Fruit fly (Drosophila melanogaster) whole organism, embryonic: ENCODE results near the gene SIFaR.

ENCODE experiments used
- Abd-B ChIP-seq: fragments of 200-800 bp; sonication (Bioruptor generic); optimal IDR thresholded peaks from 2 replicates; lab custom pipeline; 2018; ENCODE audit warnings: missing biosample characterization, mild to moderate bottlenecking, missing genetic modification characterization, moderate library complexity
- Aef1 ChIP-seq: fragments of 200-800 bp; sonication (Bioruptor generic); IDR thresholded peaks from 3 replicates; pipeline ENCODE4 v1.3.6; 2022; ENCODE audit warnings: missing biosample characterization, missing genetic modification characterization
- Bgb ChIP-seq: fragments of 200-800 bp; sonication (Bioruptor generic); IDR thresholded peaks from 2 replicates; pipeline ENCODE4 v1.3.6; 2022; ENCODE audit warnings: missing biosample characterization, missing genetic modification characterization; ENCODE audit not compliant: partially characterized antibody
- CG10267 ChIP-seq: fragments of 200-800 bp; sonication (Bioruptor generic); optimal IDR thresholded peaks from 2 replicates; lab custom pipeline; 2018; ENCODE audit warnings: missing biosample characterization, mild to moderate bottlenecking, missing genetic modification characterization, moderate library complexity
- CG10321 ChIP-seq: fragments of 200-800 bp; sonication (Bioruptor generic); IDR thresholded peaks from 2 replicates; pipeline ENCODE4 v1.3.6; 2022; ENCODE audit warnings: missing biosample characterization, missing genetic modification characterization
- CG12155 ChIP-seq: fragments of 200-800 bp; sonication (Bioruptor generic); optimal IDR thresholded peaks from 3 replicates; lab custom pipeline; 2016; ENCODE audit warnings: missing biosample characterization, missing genetic modification characterization
- CG12942 ChIP-seq: fragments of 200-800 bp; sonication (Bioruptor generic); optimal IDR thresholded peaks from 3 replicates; lab custom pipeline; 2016; ENCODE audit warnings: missing biosample characterization, missing genetic modification characterization
- CG14014 ChIP-seq: fragments of 200-800 bp; sonication (Bioruptor generic); IDR thresholded peaks from 2 replicates; pipeline ENCODE4 v1.3.6; 2022; ENCODE audit warnings: missing biosample characterization, missing genetic modification characterization
- CG14667 ChIP-seq: fragments of 200-800 bp; sonication (Bioruptor generic); IDR thresholded peaks from 2 replicates; pipeline ENCODE4 v1.3.6; 2022; ENCODE audit warnings: missing biosample characterization, missing genetic modification characterization
- CG15479 ChIP-seq: fragments of 200-800 bp; sonication (Bioruptor generic); optimal IDR thresholded peaks from 3 replicates; lab custom pipeline; 2019; ENCODE audit warnings: missing biosample characterization, mild to moderate bottlenecking, missing genetic modification characterization, moderate library complexity
- CG15601 ChIP-seq: fragments of 200-800 bp; sonication (Bioruptor generic); optimal IDR thresholded peaks from 3 replicates; lab custom pipeline; 2019; ENCODE audit warnings: missing biosample characterization, mild to moderate bottlenecking, missing genetic modification characterization, moderate library complexity
- CG1602 ChIP-seq: fragments of 200-800 bp; sonication (Bioruptor generic); optimal IDR thresholded peaks from 3 replicates; lab custom pipeline; 2016; ENCODE audit warnings: missing biosample characterization, missing genetic modification characterization
- CG17829 ChIP-seq: fragments of 200-800 bp; optimal IDR thresholded peaks from 2 replicates; lab custom pipeline; 2019; ENCODE audit warnings: missing biosample characterization, mild to moderate bottlenecking, missing genetic modification characterization, moderate library complexity
- CG18599 ChIP-seq: fragments of 200-800 bp; sonication (Bioruptor generic); optimal IDR thresholded peaks from 3 replicates; lab custom pipeline; 2017; ENCODE audit warnings: missing biosample characterization, missing genetic modification characterization, mild to moderate bottlenecking, moderate library complexity, missing genetic modification reagents
- CG2712 ChIP-seq: fragments of 200-800 bp; optimal IDR thresholded peaks from 3 replicates; lab custom pipeline; 2019; ENCODE audit warnings: missing biosample characterization, mild to moderate bottlenecking, missing genetic modification characterization, moderate library complexity
- CG30431 ChIP-seq: fragments of 200-800 bp; sonication (Bioruptor generic); optimal IDR thresholded peaks from 2 replicates; lab custom pipeline; 2017; ENCODE audit warnings: missing biosample characterization, missing genetic modification characterization
- CG3995 ChIP-seq: fragments of 200-800 bp; sonication (Bioruptor generic); optimal IDR thresholded peaks from 3 replicates; lab custom pipeline; 2016; ENCODE audit warnings: missing biosample characterization, missing genetic modification characterization
- CG8359 ChIP-seq: fragments of 200-800 bp; sonication (Bioruptor generic); optimal IDR thresholded peaks from 2 replicates; lab custom pipeline; 2017; ENCODE audit warnings: missing biosample characterization, mild to moderate bottlenecking, missing genetic modification characterization, borderline replicate concordance
- CG8478 ChIP-seq: fragments of >200 bp; optimal IDR thresholded peaks from 2 replicates; lab custom pipeline; 2018
- CG8924 ChIP-seq: fragments of 200-800 bp; optimal IDR thresholded peaks from 3 replicates; lab custom pipeline; 2019; ENCODE audit warnings: missing biosample characterization, mild to moderate bottlenecking, missing genetic modification characterization, moderate library complexity
- CoRest ChIP-seq: fragments of 200-800 bp; sonication (Bioruptor generic); optimal IDR thresholded peaks from 3 replicates; lab custom pipeline; 2018; ENCODE audit warnings: missing biosample characterization, mild to moderate bottlenecking, missing genetic modification characterization, moderate library complexity
- Elba2 ChIP-seq: fragments of 200-800 bp; sonication (Bioruptor generic); optimal IDR thresholded peaks from 3 replicates; lab custom pipeline; 2016; ENCODE audit warnings: missing biosample characterization, missing genetic modification characterization
- Fer3 ChIP-seq: fragments of 200-800 bp; sonication (Bioruptor generic); optimal IDR thresholded peaks from 2 replicates; lab custom pipeline; 2018; ENCODE audit warnings: missing biosample characterization, mild to moderate bottlenecking, missing genetic modification characterization, moderate library complexity
- H2.0 ChIP-seq: fragments of 200-800 bp; sonication (Bioruptor generic); IDR thresholded peaks from 2 replicates; pipeline ENCODE4 v1.3.6; 2022; ENCODE audit warnings: missing biosample characterization, missing genetic modification characterization
- Hand ChIP-seq: fragments of 200-800 bp; sonication (Bioruptor generic); optimal IDR thresholded peaks from 2 replicates; lab custom pipeline; 2017; ENCODE audit warnings: mild to moderate bottlenecking, missing biosample characterization, missing genetic modification reagents, missing genetic modification characterization
- HmgZ ChIP-seq: fragments of 200-800 bp; sonication (Bioruptor generic); optimal IDR thresholded peaks from 2 replicates; lab custom pipeline; 2018; ENCODE audit warnings: missing biosample characterization, mild to moderate bottlenecking, missing genetic modification characterization
- NC2β ChIP-seq: fragments of 200-800 bp; sonication (Bioruptor generic); optimal IDR thresholded peaks from 2 replicates; lab custom pipeline; 2016; ENCODE audit warnings: missing biosample characterization, missing genetic modification characterization
- Opbp ChIP-seq: fragments of 200-800 bp; sonication (Bioruptor generic); IDR thresholded peaks from 3 replicates; pipeline ENCODE4 v1.3.6; 2022; ENCODE audit warnings: missing biosample characterization, missing genetic modification characterization; ENCODE audit not compliant: partially characterized antibody
- Six4 ChIP-seq: fragments of 200-800 bp; sonication (Bioruptor generic); optimal IDR thresholded peaks from 2 replicates; lab custom pipeline; 2016; ENCODE audit warnings: missing biosample characterization, missing genetic modification characterization
- Ssrp ChIP-seq: fragments of 200-800 bp; sonication (Bioruptor generic); optimal IDR thresholded peaks from 2 replicates; lab custom pipeline; 2018; ENCODE audit warnings: missing biosample characterization, mild to moderate bottlenecking, missing genetic modification characterization, moderate library complexity
- TFAM ChIP-seq: fragments of 200-800 bp; sonication (Bioruptor generic); optimal IDR thresholded peaks from 2 replicates; lab custom pipeline; 2017; ENCODE audit warnings: missing biosample characterization, missing genetic modification characterization, inconsistent platforms
- Taf1 ChIP-seq: fragments of 200-800 bp; sonication (Bioruptor generic); IDR thresholded peaks from 2 replicates; pipeline ENCODE4 v1.3.6; 2022; ENCODE audit warnings: missing biosample characterization, missing genetic modification characterization
- Xbp1 ChIP-seq: fragments of 200-800 bp; sonication (Bioruptor generic); optimal IDR thresholded peaks from 3 replicates; lab custom pipeline; 2016; ENCODE audit warnings: missing biosample characterization, mild to moderate bottlenecking, missing genetic modification characterization
- Xrp1 ChIP-seq: fragments of 200-800 bp; sonication (Bioruptor generic); IDR thresholded peaks from 2 replicates; pipeline ENCODE4 v1.3.6; 2022; ENCODE audit warnings: missing biosample characterization, missing genetic modification characterization
- ash1 ChIP-seq: fragments of 200-800 bp; sonication (Bioruptor generic); optimal IDR thresholded peaks from 2 replicates; lab custom pipeline; 2018; ENCODE audit warnings: missing biosample characterization, mild to moderate bottlenecking, missing genetic modification characterization
- crc ChIP-seq: fragments of 200-800 bp; sonication (Bioruptor generic); optimal IDR thresholded peaks from 2 replicates; lab custom pipeline; 2016; ENCODE audit warnings: missing biosample characterization, missing genetic modification characterization
- disco-r ChIP-seq: fragments of 200-800 bp; sonication (Bioruptor generic); optimal IDR thresholded peaks from 2 replicates; lab custom pipeline; 2016; ENCODE audit warnings: missing biosample characterization, missing genetic modification characterization
- dysf ChIP-seq: fragments of 200-800 bp; sonication (Bioruptor generic); IDR thresholded peaks from 3 replicates; pipeline ENCODE4 v1.3.6; 2022; ENCODE audit warnings: missing biosample characterization, missing genetic modification characterization
- fru ChIP-seq: fragments of >200 bp; optimal IDR thresholded peaks from 2 replicates; lab custom pipeline; 2017
- hkb ChIP-seq, 2 experiments: fragments of 200-800 bp in 1 of 2; fragments of >200 bp in 1 of 2; sonication (Bioruptor generic) in 1 of 2; IDR thresholded peaks in 1 of 2; optimal IDR thresholded peaks in 1 of 2; 2 replicates each; pipeline versions ENCODE4 v1.3.6 to Lab custom; 2017 to 2022; ENCODE audit warnings: missing biosample characterization in 1 of 2, missing genetic modification characterization in 1 of 2
- jing ChIP-seq: fragments of 200-800 bp; sonication (Bioruptor generic); optimal IDR thresholded peaks from 2 replicates; lab custom pipeline; 2018; ENCODE audit warnings: missing biosample characterization, mild to moderate bottlenecking, missing genetic modification characterization
- jumu ChIP-seq: fragments of 200-800 bp; sonication (Bioruptor generic); optimal IDR thresholded peaks from 3 replicates; lab custom pipeline; 2016; ENCODE audit warnings: missing biosample characterization, missing genetic modification characterization
- klu ChIP-seq: fragments of 200-800 bp; sonication (Bioruptor generic); IDR thresholded peaks from 2 replicates; pipeline ENCODE4 v1.3.6; 2022; ENCODE audit warnings: missing biosample characterization, missing genetic modification characterization
- lilli ChIP-seq: fragments of 200-800 bp; sonication (Bioruptor generic); optimal IDR thresholded peaks from 3 replicates; lab custom pipeline; 2016; ENCODE audit warnings: missing biosample characterization, missing genetic modification characterization
- lov ChIP-seq, 2 experiments: fragments of 200-800 bp in 1 of 2; fragments of >200 bp in 1 of 2; sonication (Bioruptor generic) in 1 of 2; IDR thresholded peaks in 1 of 2; optimal IDR thresholded peaks in 1 of 2; 2 replicates in 1 of 2; 3 replicates in 1 of 2; pipeline versions ENCODE4 v1.3.6 to Lab custom; 2017 to 2022; ENCODE audit warnings: missing biosample characterization in 1 of 2, missing genetic modification characterization in 1 of 2
- nom ChIP-seq: fragments of 200-800 bp; sonication (Bioruptor generic); optimal IDR thresholded peaks from 2 replicates; lab custom pipeline; 2017; ENCODE audit warnings: missing biosample characterization, missing genetic modification characterization, mild to moderate bottlenecking, moderate library complexity, missing genetic modification reagents
- prd ChIP-seq, 3 experiments: fragments of >200 bp in 2 of 3; fragments of 200-800 bp in 1 of 3; sonication (Bioruptor generic) in 1 of 3; optimal IDR thresholded peaks in 2 of 3; IDR thresholded peaks in 1 of 3; 2 replicates in 2 of 3; 3 replicates in 1 of 3; pipeline versions ENCODE4 v1.3.6 to Lab custom; 2017 to 2022; ENCODE audit warnings: missing biosample characterization in 1 of 3, missing genetic modification characterization in 1 of 3
- tgo ChIP-seq: fragments of 200-800 bp; sonication (Bioruptor generic); IDR thresholded peaks from 3 replicates; pipeline ENCODE4 v1.3.6; 2022; ENCODE audit warnings: missing biosample characterization, missing genetic modification characterization
- toy ChIP-seq: fragments of 200-800 bp; sonication (Bioruptor generic); IDR thresholded peaks from 2 replicates; pipeline ENCODE4 v1.3.6; 2022; ENCODE audit warnings: missing biosample characterization, missing genetic modification characterization
- zfh1 ChIP-seq: fragments of 200-800 bp; sonication (Bioruptor generic); IDR thresholded peaks from 3 replicates; pipeline ENCODE4 v1.3.6; 2022; ENCODE audit warnings: missing biosample characterization, missing genetic modification characterization

SIFaR gene

dm6 chr3R:21330542-21330941 is 36.7 kb upstream of the SIFaR start (continued):
- TF ChIP-seq Opbp (GFP tag; lab: Robert Waterston, UW) (no peak), CG14014 (GFP tag; lab: Robert Waterston, UW) (peak; percentile 70), Bgb (GFP tag; lab: Robert Waterston, UW) (no peak), Hand (GFP tag; lab: Kevin White, UChicago) (peak; percentile 63), jumu (GFP tag; lab: Kevin White, UChicago) (no peak), jing (GFP tag; lab: Kevin White, UChicago) (peak; percentile 31), HmgZ (tag; lab: Kevin White, UChicago) (peak; percentile 3), CG3995 (GFP tag; lab: Kevin White, UChicago) (no peak), CG17829 (tag; lab: Kevin White, UChicago) (peak; percentile 67), CG12155 (GFP tag; lab: Kevin White, UChicago) (peak; percentile 48), CG30431 (GFP tag; lab: Kevin White, UChicago) (peak; percentile 50), toy (GFP tag; lab: Robert Waterston, UW) (no peak), CG15601 (tag; lab: Kevin White, UChicago) (peak; percentile 52), Elba2 (peak; percentile 21), zfh1 (GFP tag; lab: Robert Waterston, UW) (peak; percentile 72), CG1602 (peak; percentile 46), disco-r (GFP tag; lab: Kevin White, UChicago) (no peak), tgo (0 out of 3 replicates have a peak, but pooled peaks have one; percentile 15), Taf1 (GFP tag; lab: Robert Waterston, UW) (no peak), CG18599 (GFP tag; lab: Kevin White, UChicago) (peak; percentile 79), hkb (optimal IDR thresholded peaks at IDR 0.05; lab: Kevin White, UChicago) (no peak), hkb (GFP tag; IDR thresholded peaks at IDR 0.05; lab: Robert Waterston, UW) (peak; percentile 64), CG12942 (GFP tag; lab: Kevin White, UChicago) (peak; percentile 15), Xbp1 (GFP tag; lab: Kevin White, UChicago) (peak; percentile 63), dysf (GFP tag; lab: Robert Waterston, UW) (no peak; the same call in 2 of the 3 replicates), Aef1 (peak; percentile 35; the same call in 2 of the 3 replicates), NC2β (GFP tag; lab: Kevin White, UChicago) (peak; percentile 42), Abd-B (GFP tag; lab: Kevin White, UChicago) (no peak), lov (optimal IDR thresholded peaks at IDR 0.05; lab: Kevin White, UChicago) (no peak), lov (GFP tag; IDR thresholded peaks at IDR 0.05; lab: Robert Waterston, UW) (0 out of 3 replicates have a peak, but pooled peaks have one; percentile 60), Fer3 (tag; lab: Kevin White, UChicago) (peak; percentile 59), Ssrp (tag; lab: Kevin White, UChicago) (peak; percentile 64), lilli (peak; percentile 57), crc (peak; percentile 43), CG8359 (GFP tag; lab: Kevin White, UChicago) (no peak), CG8478 (lab: Kevin White, UChicago) (no peak), klu (GFP tag; lab: Robert Waterston, UW) (no peak), CG2712 (tag; lab: Kevin White, UChicago) (peak; percentile 78), Xrp1 (peak; percentile 79), CG10321 (GFP tag; lab: Robert Waterston, UW) (no peak), Six4 (GFP tag; lab: Kevin White, UChicago) (peak; percentile 33), CG14667 (GFP tag; lab: Robert Waterston, UW) (peak; percentile 42; the same call in 1 of the 2 replicates), H2.0 (GFP tag; lab: Robert Waterston, UW) (peak; percentile 12; the same call in 1 of the 2 replicates), fru (no peak), CG10267 (peak; percentile 8), nom (GFP tag; lab: Kevin White, UChicago) (peak; percentile 50), CoRest (tag; lab: Kevin White, UChicago) (peak; percentile 56), CG15479 (GFP tag; lab: Kevin White, UChicago) (no peak), prd (optimal IDR thresholded peaks at IDR 0.05; lab: Kevin White, UChicago) (no peak), prd (GFP tag; IDR thresholded peaks at IDR 0.05; lab: Robert Waterston, UW) (peak; percentile 68; the same call in 2 of the 3 replicates), TFAM (GFP tag; lab: Kevin White, UChicago) (no peak), CG8924 (tag; lab: Kevin White, UChicago) (peak; percentile 69), ash1 (GFP tag; lab: Kevin White, UChicago) (no peak)
